Worm (Caenorhabditis elegans) whole organism, L4 larva: ENCODE results near the gene ZK418.5.

ENCODE experiments used
- ZK546.5 ChIP-seq, 2 experiments: sonication (generic microtip); optimal IDR thresholded peaks; 2 replicates each; lab custom pipeline; 2017; ENCODE audit warnings: missing biosample characterization in 2 of 2, missing genetic modification characterization in 2 of 2
- dpl-1 ChIP-seq: fragments of 150-350 bp; optimal IDR thresholded peaks from 2 replicates; lab custom pipeline; 2014; ENCODE audit warnings: missing biosample characterization, missing genetic modification reagents, missing genetic modification characterization
- jun-1 ChIP-seq: fragments of 150-350 bp; optimal IDR thresholded peaks from 2 replicates; lab custom pipeline; 2014; ENCODE audit warnings: missing biosample characterization, missing genetic modification reagents, missing genetic modification characterization
- lin-15B ChIP-seq: fragments of 150-350 bp; sonication (generic microtip); optimal IDR thresholded peaks from 3 replicates; lab custom pipeline; 2014; ENCODE audit warnings: missing biosample characterization, missing genetic modification characterization
- lsy-2 ChIP-seq, 2 experiments: fragments of 150-350 bp in 1 of 2; sonication (generic microtip) in 1 of 2; optimal IDR thresholded peaks; 2 replicates each; lab custom pipeline; 2014 to 2017; ENCODE audit warnings: missing biosample characterization in 2 of 2, missing genetic modification characterization in 2 of 2
- nhr-111 ChIP-seq: fragments of 200-800 bp; sonication (Bioruptor generic); optimal IDR thresholded peaks from 2 replicates; lab custom pipeline; 2018; ENCODE audit warnings: mild to moderate bottlenecking, missing genetic modification characterization, missing compliant biosample characterization
- nhr-6 ChIP-seq: fragments of 150-350 bp; optimal IDR thresholded peaks from 2 replicates; lab custom pipeline; 2014; ENCODE audit warnings: missing biosample characterization, missing genetic modification characterization
- set-16 ChIP-seq: fragments of 200-800 bp; sonication (Bioruptor generic); IDR thresholded peaks from 2 replicates; pipeline ENCODE4 v1.3.6; 2022; ENCODE audit warnings: missing genetic modification reagents, missing genetic modification characterization, missing compliant biosample characterization
- skn-1 ChIP-seq: fragments of 150-350 bp; optimal IDR thresholded peaks from 2 replicates; lab custom pipeline; 2014; ENCODE audit warnings: missing biosample characterization, missing genetic modification characterization
- unc-62 ChIP-seq, 3 experiments: fragments of 150-350 bp in 1 of 3; sonication (generic microtip); optimal IDR thresholded peaks in 2 of 3; peaks in 1 of 3; 1 replicate in 1 of 3; 2 replicates in 2 of 3; lab custom pipeline; 2014 to 2017; ENCODE audit warnings: missing biosample characterization in 3 of 3, missing genetic modification characterization in 3 of 3, missing genetic modification reagents in 3 of 3, missing genotype in 1 of 3
- zag-1 ChIP-seq: fragments of 150-350 bp; optimal IDR thresholded peaks from 2 replicates; lab custom pipeline; 2014; ENCODE audit warnings: missing biosample characterization, missing genetic modification characterization

- TF ChIP-seq nhr-6 (tag; lab: Kevin White, UChicago) (no peak), set-16 (GFP tag; lab: Robert Waterston, UW) (no peak), skn-1 (no peak), lsy-2 (tag; optimal IDR thresholded peaks at IDR 0.05; lab: Kevin White, UChicago) (no peak), zag-1 (tag; lab: Kevin White, UChicago) (no peak), nhr-111 (GFP tag; lab: Kevin White, UChicago) (no peak), dpl-1 (GFP tag; lab: Kevin White, UChicago) (no peak), lin-15B (no peak), unc-62 (GFP tag; optimal IDR thresholded peaks at IDR 0.05 in 1 of 2; lab: Kevin White, UChicago) (no peak), unc-62 (tag; optimal IDR thresholded peaks at IDR 0.05; lab: Kevin White, UChicago) (no peak), jun-1 (tag; lab: Kevin White, UChicago) (no peak), ZK546.5 (tag; optimal IDR thresholded peaks at IDR 0.05; lab: Kevin White, UChicago) (no peak)
Measured at ce11 chrIII:7076386-7076785, 2.7 kb upstream of the ZK418.5 start, which contains the start of gene ZK418.13.
